Fruit fly (Drosophila melanogaster): ENCODE results near the gene ppk21.

ppk21 gene

dm6 chr3R:29620712-29621479, 43.7 kb upstream of the ppk21 start (continued):
- no peak for TF ChIP-seq Blimp-1 (GFP tag; optimal IDR thresholded peaks at IDR 0.05)
- TF ChIP-seq Hr78 (GFP tag; optimal IDR thresholded peaks at IDR 0.05), result peak in 1 of 2 experiments; percentile 92
- no peak for TF ChIP-seq hbn (GFP tag; IDR thresholded peaks at IDR 0.05; ENCODE audit: partially characterized antibody)
- TF ChIP-seq sisA (GFP tag; IDR thresholded peaks at IDR 0.05), result no peak
- no peak for TF ChIP-seq CG17361 (GFP tag; IDR thresholded peaks at IDR 0.05)
- no peak for TF ChIP-seq ara (GFP tag; IDR thresholded peaks at IDR 0.05)
- TF ChIP-seq vvl (GFP tag; IDR thresholded peaks at IDR 0.05), result no peak
- no peak for TF ChIP-seq HLH54F (GFP tag; optimal IDR thresholded peaks at IDR 0.05)
- peak; percentile 50 for TF ChIP-seq Fer1 (GFP tag; optimal IDR thresholded peaks at IDR 0.05)
- TF ChIP-seq CG6683 (GFP tag; optimal IDR thresholded peaks at IDR 0.05), result no peak
- TF ChIP-seq hb (GFP tag; IDR thresholded peaks at IDR 0.05; ENCODE audit: partially characterized antibody), result no peak
- no peak for TF ChIP-seq CG33213 (GFP tag; optimal IDR thresholded peaks at IDR 0.05)
- no peak for TF ChIP-seq sqz (GFP tag; optimal IDR thresholded peaks at IDR 0.05)
- TF ChIP-seq cas (GFP tag; IDR thresholded peaks at IDR 0.05), result no peak
- no peak for TF ChIP-seq Spps (tag; optimal IDR thresholded peaks at IDR 0.05)
- peak; percentile 85 for TF ChIP-seq grn (GFP tag; optimal IDR thresholded peaks at IDR 0.05)
- peak; percentile 34 for TF ChIP-seq twi (tag; optimal IDR thresholded peaks at IDR 0.05)
- peak; percentile 61; the same call in 1 of the 2 replicates for TF ChIP-seq rib (GFP tag; IDR thresholded peaks at IDR 0.05)
- TF ChIP-seq gcm2 (GFP tag; optimal IDR thresholded peaks at IDR 0.05), result no peak
- no peak for TF ChIP-seq nom (GFP tag; optimal IDR thresholded peaks at IDR 0.05)
- no peak for TF ChIP-seq H15 (GFP tag; IDR thresholded peaks at IDR 0.05)
- no peak for TF ChIP-seq az2 (GFP tag; optimal IDR thresholded peaks at IDR 0.05)
- TF ChIP-seq CG17568 (GFP tag; optimal IDR thresholded peaks at IDR 0.05), result no peak
- no peak for TF ChIP-seq CG8765 (GFP tag; IDR thresholded peaks at IDR 0.05)
- TF ChIP-seq CG13424 (tag; optimal IDR thresholded peaks at IDR 0.05), result no peak
- peak; percentile 17 for TF ChIP-seq odd (GFP tag; optimal IDR thresholded peaks at IDR 0.05)
- TF ChIP-seq croc (GFP tag; conservative IDR thresholded peaks at IDR 0.05), result no peak
- TF ChIP-seq cato (GFP tag; optimal IDR thresholded peaks at IDR 0.05; ENCODE audit: borderline replicate concordance), result no peak
- no peak for TF ChIP-seq Awh (GFP tag; IDR thresholded peaks at IDR 0.05)
- TF ChIP-seq CG30020 (tag; optimal IDR thresholded peaks at IDR 0.05), result no peak
- no peak for TF ChIP-seq zfh1 (GFP tag; IDR thresholded peaks at IDR 0.05)
- TF ChIP-seq trh (GFP tag; optimal IDR thresholded peaks at IDR 0.05), result no peak
- TF ChIP-seq ase (GFP tag; IDR thresholded peaks at IDR 0.05), result no peak
- no peak for TF ChIP-seq CG5180 (GFP tag; optimal IDR thresholded peaks at IDR 0.05)
- TF ChIP-seq pb (GFP tag; optimal IDR thresholded peaks at IDR 0.05), result no peak
- no peak for TF ChIP-seq her (GFP tag; optimal IDR thresholded peaks at IDR 0.05)
- TF ChIP-seq CG13296 (GFP tag; optimal IDR thresholded peaks at IDR 0.05), result peak; percentile 51
- TF ChIP-seq Dll (GFP tag; IDR thresholded peaks at IDR 0.05; ENCODE audit: partially characterized antibody), result no peak
- no peak for TF ChIP-seq CG4328 (GFP tag; optimal IDR thresholded peaks at IDR 0.05)
- TF ChIP-seq CG32772 (GFP tag; IDR thresholded peaks at IDR 0.05), result no peak
- no peak for TF ChIP-seq CG6175 (GFP tag; IDR thresholded peaks at IDR 0.05)
- TF ChIP-seq pnt (GFP tag; optimal IDR thresholded peaks at IDR 0.05), result no peak
- peak; percentile 17 for TF ChIP-seq CG18599 (GFP tag; optimal IDR thresholded peaks at IDR 0.05)
- no peak for TF ChIP-seq HLHmδ (GFP tag; optimal IDR thresholded peaks at IDR 0.05)
- TF ChIP-seq Atf3 (GFP tag; optimal IDR thresholded peaks at IDR 0.05), result no peak
- TF ChIP-seq wdn (GFP tag; IDR thresholded peaks at IDR 0.05), result no peak
- no peak for TF ChIP-seq Hr3 (GFP tag; optimal IDR thresholded peaks at IDR 0.05)
- TF ChIP-seq exex (tag; optimal IDR thresholded peaks at IDR 0.05), result peak; percentile 89
- TF ChIP-seq CG1792 (GFP tag; optimal IDR thresholded peaks at IDR 0.05), result no peak
- TF ChIP-seq Lim3 (GFP tag; IDR thresholded peaks at IDR 0.05), result 0 out of 2 replicates have a peak, but pooled peaks have one; percentile 20

Measured in whole organism, embryonic.